Worm (Caenorhabditis elegans): ENCODE measurements around the gene R13H4.5.
A peak's percentile ranks its signal among the peaks of the same experiment; 100 is the strongest.

The R13H4.5 gene

DNA sequence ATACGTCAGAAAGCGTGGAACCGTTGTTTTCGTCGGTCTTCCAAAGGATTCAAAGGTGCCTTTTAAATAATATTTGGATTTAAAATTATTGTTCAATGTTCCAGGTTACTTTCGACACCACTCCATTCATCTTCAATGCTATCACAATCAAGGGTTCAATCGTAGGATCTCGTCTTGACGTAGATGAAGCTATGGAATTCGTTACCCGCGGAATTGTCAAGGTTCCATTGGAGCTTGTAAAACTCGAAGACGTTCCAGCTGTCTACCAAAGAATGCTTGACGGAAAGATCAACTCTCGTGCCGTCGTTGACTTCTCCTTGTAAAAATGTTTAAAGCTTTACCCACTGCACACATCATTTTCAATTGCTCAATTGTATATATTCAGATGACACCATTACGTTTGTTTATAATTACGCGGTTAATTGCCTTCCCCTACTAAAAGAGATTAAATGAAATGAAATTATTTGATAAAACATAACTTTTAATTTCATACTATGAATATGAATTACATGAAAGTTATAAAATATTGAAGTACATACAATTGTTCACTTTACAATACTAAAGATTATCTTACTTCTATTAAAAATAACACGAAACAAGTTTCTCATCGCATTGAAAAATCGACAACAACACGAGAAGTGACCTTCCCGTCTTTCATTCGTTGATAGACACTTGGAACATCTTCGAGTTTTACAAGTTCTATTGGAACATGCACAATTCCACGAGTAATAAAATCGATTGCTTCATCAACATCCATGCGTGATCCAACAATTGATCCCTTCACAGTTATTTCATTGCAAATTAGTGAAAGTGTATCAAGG, 28.9 kb downstream of the R13H4.5 start (continued):
- TF ChIP-seq mdl-1 (tag; optimal IDR thresholded peaks at IDR 0.05) (peak in 1 of 2 experiments; percentile 8), daf-8 (GFP tag; IDR thresholded peaks at IDR 0.05) (no peak), hmg-1.1 (GFP tag; IDR thresholded peaks at IDR 0.05) (no peak)

DNA sequence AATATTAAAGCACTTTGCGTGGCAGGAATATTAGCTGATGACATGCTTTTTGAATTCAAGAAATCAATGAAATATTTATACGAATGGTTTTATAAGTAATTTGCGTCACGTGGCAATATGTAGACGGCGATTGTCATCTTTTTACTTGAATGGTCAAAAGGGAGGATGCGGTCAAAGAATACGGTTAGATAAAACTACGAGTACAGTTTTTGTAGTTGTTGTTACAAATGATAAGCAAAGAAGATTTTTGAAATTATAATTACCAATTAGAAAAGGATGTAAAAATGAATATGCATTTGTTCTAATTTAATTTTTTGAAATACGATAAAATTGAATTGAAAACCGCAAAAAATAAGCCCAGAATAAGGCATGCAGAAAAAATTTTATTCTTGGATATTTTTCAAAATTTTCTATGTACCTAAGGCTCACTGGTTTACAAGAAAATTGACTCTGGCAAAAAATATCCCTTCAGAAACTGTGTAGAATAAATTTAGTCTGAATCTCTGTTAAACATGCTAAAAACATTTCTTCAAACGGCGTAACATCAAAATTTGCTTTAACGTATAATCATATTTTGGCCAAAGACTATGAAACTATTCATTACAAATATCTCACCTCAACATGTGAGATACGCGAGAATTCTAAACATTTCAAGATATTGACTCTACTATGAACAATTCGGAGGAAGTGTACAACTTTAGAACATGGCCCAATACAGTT, 30.8 kb downstream of the R13H4.5 start, which contains the start of the genes sodh-2 and srx-76:
sodh-2 (minus strand) TSS at position 101 of the 720 bp plus-strand sequence.
srx-76 (plus strand) TSS at position 670 of the 720 bp plus-strand sequence.
- peak; percentile 39 for TF ChIP-seq dve-1 (tag; optimal IDR thresholded peaks at IDR 0.05; ENCODE audit: insufficient read depth)
- peak; percentile 20 for TF ChIP-seq nhr-28 (tag; optimal IDR thresholded peaks at IDR 0.05)
- TF ChIP-seq unc-62 (GFP tag; optimal IDR thresholded peaks at IDR 0.05 in 1 of 2): peak in 1 of 2 experiments; percentile 85
- TF ChIP-seq unc-62 (tag; optimal IDR thresholded peaks at IDR 0.05): no peak
- TF ChIP-seq saeg-2 (GFP tag; IDR thresholded peaks at IDR 0.05): no peak

DNA sequence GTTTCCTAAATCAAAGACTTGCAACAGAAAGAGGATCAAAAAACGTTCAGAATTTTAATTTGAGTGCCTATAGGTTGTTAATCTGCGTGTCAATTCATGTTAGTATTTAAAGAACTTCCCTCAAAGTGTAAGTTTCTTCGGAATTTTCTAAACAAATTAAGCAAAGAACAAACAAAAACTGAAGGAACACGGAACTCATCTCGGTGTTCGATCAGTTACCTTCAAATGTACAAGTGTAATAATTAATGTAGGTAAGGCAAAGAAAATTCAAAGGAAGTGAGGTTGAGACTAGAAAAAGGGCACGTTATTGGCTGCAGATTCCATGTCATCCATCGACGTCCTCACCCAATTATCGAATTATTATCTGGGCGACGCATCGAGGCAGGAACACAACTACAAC, 33.5 kb downstream of the R13H4.5 start, which contains the start of gene K12G11.6:
K12G11.6 (plus strand) TSS at position 357 of the 400 bp plus-strand sequence.
- TF ChIP-seq saeg-2 (GFP tag; IDR thresholded peaks at IDR 0.05): no peak
- TF ChIP-seq unc-62 (GFP tag; optimal IDR thresholded peaks at IDR 0.05 in 1 of 2): peak in 1 of 2 experiments; percentile 94
- TF ChIP-seq unc-62 (tag; optimal IDR thresholded peaks at IDR 0.05): no peak
- TF ChIP-seq lin-1 (GFP tag; IDR thresholded peaks at IDR 0.05): no peak
- TF ChIP-seq lin-13 (GFP tag; optimal IDR thresholded peaks at IDR 0.05): no peak
- TF ChIP-seq tra-1 (GFP tag; IDR thresholded peaks at IDR 0.05): no peak
- TF ChIP-seq F10B5.3 (tag; optimal IDR thresholded peaks at IDR 0.05): no peak
- TF ChIP-seq snpc-1.2 (GFP tag; IDR thresholded peaks at IDR 0.05): no peak
- no peak for TF ChIP-seq skn-1 (tag; optimal IDR thresholded peaks at IDR 0.05)
- TF ChIP-seq zfp-2 (tag; optimal IDR thresholded peaks at IDR 0.05): no peak

DNA sequence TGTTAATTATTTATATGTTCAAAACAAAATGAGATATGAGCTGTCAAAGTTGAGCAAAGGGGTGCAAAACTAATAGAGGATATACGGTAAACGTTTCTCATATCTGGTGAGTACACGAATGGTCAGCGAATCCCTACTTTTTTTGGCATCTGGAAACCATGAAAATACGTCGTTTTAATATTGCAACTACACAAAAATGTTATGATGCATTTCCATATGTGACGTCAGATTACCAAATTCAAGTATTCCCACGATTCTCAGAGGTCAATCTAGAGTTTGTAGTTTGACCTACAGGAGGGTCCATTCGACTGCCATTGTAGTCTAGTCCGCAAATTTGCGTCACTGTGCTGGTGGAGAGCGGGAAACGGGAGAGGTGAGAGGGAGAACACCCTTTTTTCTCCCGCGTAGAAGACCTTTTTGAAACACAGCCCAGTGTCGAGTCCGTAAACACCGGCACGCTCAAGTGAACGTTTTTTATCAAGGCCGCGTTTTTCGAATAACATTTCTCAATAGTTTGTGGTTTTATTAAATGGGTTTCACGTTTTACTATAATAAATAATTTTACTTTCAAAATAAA, 35.9 kb downstream of the R13H4.5 start:
- peak; percentile 26 for TF ChIP-seq nhr-25 (tag; optimal IDR thresholded peaks at IDR 0.05; ENCODE audit: borderline replicate concordance, insufficient read depth)
- no peak for TF ChIP-seq daf-16 (GFP tag; optimal IDR thresholded peaks at IDR 0.05)
- TF ChIP-seq daf-16 (tag; optimal IDR thresholded peaks at IDR 0.05): peak; percentile 74
- TF ChIP-seq snpc-4 (tag; optimal IDR thresholded peaks at IDR 0.05): no peak
- TF ChIP-seq dmd-9 (GFP tag; IDR thresholded peaks at IDR 0.05): 0 out of 2 replicates have a peak, but pooled peaks have one; percentile 29
- TF ChIP-seq mes-2 (tag; optimal IDR thresholded peaks at IDR 0.05; ENCODE audit: poor library complexity, severe bottlenecking): peak; percentile 68
- peak; percentile 72 for TF ChIP-seq hlh-11 (tag; optimal IDR thresholded peaks at IDR 0.05)
- peak in 1 of 2 experiments; percentile 96 for TF ChIP-seq unc-62 (GFP tag; optimal IDR thresholded peaks at IDR 0.05 in 1 of 2)
- TF ChIP-seq unc-62 (tag; optimal IDR thresholded peaks at IDR 0.05): no peak
- peak; percentile 79 for TF ChIP-seq dpl-1 (GFP tag; optimal IDR thresholded peaks at IDR 0.05)
- no peak for TF ChIP-seq ceh-82 (tag; optimal IDR thresholded peaks at IDR 0.05)
- peak; percentile 45; the same call in 1 of the 2 replicates for TF ChIP-seq dmd-6 (GFP tag; IDR thresholded peaks at IDR 0.05)
- TF ChIP-seq lin-15B (tag; optimal IDR thresholded peaks at IDR 0.05): no peak
- peak; percentile 89 for TF ChIP-seq aha-1 (tag)
- peak; percentile 54 for TF ChIP-seq dve-1 (tag; optimal IDR thresholded peaks at IDR 0.05; ENCODE audit: insufficient read depth)
- no peak for TF ChIP-seq mdl-1 (tag; optimal IDR thresholded peaks at IDR 0.05)
- TF ChIP-seq pha-4 (GFP tag; IDR thresholded peaks at IDR 0.05): no peak
- TF ChIP-seq pha-4 (tag; optimal IDR thresholded peaks at IDR 0.05): peak; percentile 53
- peak; percentile 59 for TF ChIP-seq mxl-3 (GFP tag; optimal IDR thresholded peaks at IDR 0.05)
- peak in 1 of 2 experiments; percentile 47 for TF ChIP-seq lsy-2 (tag; optimal IDR thresholded peaks at IDR 0.05)
- peak; percentile 71 for TF ChIP-seq mep-1 (tag; optimal IDR thresholded peaks at IDR 0.05)
- TF ChIP-seq nhr-28 (tag; optimal IDR thresholded peaks at IDR 0.05): peak; percentile 56
- peak; percentile 34 for TF ChIP-seq nhr-6 (tag; optimal IDR thresholded peaks at IDR 0.05)
- TF ChIP-seq tra-1 (GFP tag; IDR thresholded peaks at IDR 0.05): 0 out of 2 replicates have a peak, but pooled peaks have one; percentile 24
- TF ChIP-seq rbr-2 (tag; optimal IDR thresholded peaks at IDR 0.05): peak; percentile 23
- no peak for TF ChIP-seq zip-11 (GFP tag; IDR thresholded peaks at IDR 0.05)
- TF ChIP-seq mxl-2 (GFP tag; conservative IDR thresholded peaks at IDR 0.05): no peak

Measured in whole organism, L4 larva.